Worm (Caenorhabditis elegans) whole organism, L1 larva: ENCODE results near the gene cec-3.

Source experiments
- C34B4.2 ChIP-seq: sonication (generic microtip); optimal IDR thresholded peaks from 2 replicates; lab custom pipeline; 2017; ENCODE audit warnings: mild to moderate bottlenecking, missing genetic modification characterization, missing compliant biosample characterization
- aly-2 ChIP-seq: fragments of 150-350 bp; optimal IDR thresholded peaks from 2 replicates; lab custom pipeline; 2014; ENCODE audit warnings: missing biosample characterization, missing genetic modification characterization
- ama-1 ChIP-seq: fragments of 150-350 bp; optimal IDR thresholded peaks from 2 replicates; lab custom pipeline; 2014
- efl-1 ChIP-seq, 4 experiments: fragments of 150-350 bp; optimal IDR thresholded peaks in 3 of 4; peaks in 1 of 4; 1 replicate in 1 of 4; 2 replicates in 3 of 4; lab custom pipeline; 2014; ENCODE audit warnings: missing biosample characterization in 2 of 4, missing genetic modification characterization in 2 of 4, missing genetic modification reagents in 2 of 4
- efl-3 ChIP-seq: fragments of 200-800 bp; sonication (Bioruptor generic); optimal IDR thresholded peaks from 2 replicates; lab custom pipeline; 2018; ENCODE audit warnings: mild to moderate bottlenecking, missing genetic modification characterization, missing compliant biosample characterization
- egl-13 ChIP-seq: sonication (generic microtip); optimal IDR thresholded peaks from 2 replicates; lab custom pipeline; 2016; ENCODE audit warnings: missing genotype, missing genetic modification reagents, missing genetic modification characterization, missing compliant biosample characterization
- egl-27 ChIP-seq, 2 experiments: fragments of 150-350 bp in 1 of 2; sonication (generic microtip); optimal IDR thresholded peaks; 3 replicates each; lab custom pipeline; 2017 to 2018; ENCODE audit warnings: missing biosample characterization in 2 of 2, missing genetic modification characterization in 2 of 2, missing genetic modification reagents in 2 of 2
- fkh-4 ChIP-seq: sonication (generic microtip); optimal IDR thresholded peaks from 2 replicates; lab custom pipeline; 2016; ENCODE audit warnings: missing compliant biosample characterization, missing genetic modification characterization, borderline replicate concordance
- fos-1 ChIP-seq: fragments of 150-350 bp; optimal IDR thresholded peaks from 2 replicates; lab custom pipeline; 2014; ENCODE audit warnings: missing biosample characterization, missing genetic modification characterization
- grh-1 ChIP-seq: fragments of 200-800 bp; sonication (Bioruptor generic); IDR thresholded peaks from 2 replicates; pipeline ENCODE4 v1.3.6; 2022; ENCODE audit warnings: missing genetic modification reagents, missing genetic modification characterization, missing compliant biosample characterization
- hlh-4 ChIP-seq: sonication (generic microtip); optimal IDR thresholded peaks from 2 replicates; lab custom pipeline; 2016; ENCODE audit warnings: mild to moderate bottlenecking, missing genetic modification characterization, missing compliant biosample characterization
- isw-1 ChIP-seq: fragments of 200-800 bp; sonication (Bioruptor generic); IDR thresholded peaks from 2 replicates; pipeline ENCODE4 v1.3.6; 2022; ENCODE audit warnings: missing genetic modification characterization, missing compliant biosample characterization
- jun-1 ChIP-seq: fragments of 150-350 bp; optimal IDR thresholded peaks from 2 replicates; lab custom pipeline; 2014; ENCODE audit warnings: missing biosample characterization, missing genetic modification reagents, missing genetic modification characterization
- lin-14 ChIP-seq: fragments of 200-800 bp; sonication (Bioruptor generic); optimal IDR thresholded peaks from 2 replicates; lab custom pipeline; 2018; ENCODE audit warnings: mild to moderate bottlenecking, missing genetic modification characterization, moderate library complexity, missing compliant biosample characterization
- lir-3 ChIP-seq: sonication (generic microtip); optimal IDR thresholded peaks from 2 replicates; lab custom pipeline; 2016; ENCODE audit warnings: mild to moderate bottlenecking, missing genetic modification characterization, moderate library complexity, missing compliant biosample characterization; ENCODE audit not compliant: poor library complexity
- lsy-2 ChIP-seq, 2 experiments: fragments of 150-350 bp; optimal IDR thresholded peaks; 2 replicates each; lab custom pipeline; 2014; ENCODE audit warnings: missing biosample characterization in 2 of 2, missing genetic modification characterization in 2 of 2
- mab-9 ChIP-seq: fragments of 200-800 bp; sonication (Bioruptor generic); IDR thresholded peaks from 2 replicates; pipeline ENCODE4 v1.3.6; 2022; ENCODE audit warnings: missing genetic modification reagents, missing genetic modification characterization, missing compliant biosample characterization
- nhr-19 ChIP-seq: fragments of 200-800 bp; sonication (Bioruptor generic); conservative IDR thresholded peaks from 2 replicates; pipeline ENCODE4 v1.3.6; 2022; ENCODE audit warnings: missing genetic modification characterization, missing compliant biosample characterization
- nhr-237 ChIP-seq: fragments of 150-350 bp; optimal IDR thresholded peaks from 2 replicates; lab custom pipeline; 2014; ENCODE audit warnings: missing biosample characterization, missing genetic modification characterization
- nhr-47 ChIP-seq: sonication (generic microtip); optimal IDR thresholded peaks from 2 replicates; lab custom pipeline; 2016; ENCODE audit warnings: mild to moderate bottlenecking, missing genetic modification characterization, moderate library complexity, missing compliant biosample characterization
- nhr-85 ChIP-seq: sonication (generic microtip); peaks from one replicate; lab custom pipeline; 2016; ENCODE audit warnings: missing genetic modification characterization, inconsistent platforms, missing compliant biosample characterization
- nhr-90 ChIP-seq: sonication (generic microtip); optimal IDR thresholded peaks from 2 replicates; lab custom pipeline; 2016; ENCODE audit warnings: mild to moderate bottlenecking, missing genetic modification characterization, missing compliant biosample characterization; ENCODE audit not compliant: poor library complexity
- pag-3 ChIP-seq: sonication (generic microtip); optimal IDR thresholded peaks from 2 replicates; lab custom pipeline; 2017; ENCODE audit warnings: missing genetic modification characterization, mild to moderate bottlenecking, missing compliant biosample characterization, antibody characterized with exemption, borderline replicate concordance; ENCODE audit not compliant: insufficient read depth
- rnt-1 ChIP-seq: sonication (generic microtip); optimal IDR thresholded peaks from 2 replicates; lab custom pipeline; 2016; ENCODE audit warnings: mild to moderate bottlenecking, missing genetic modification characterization, moderate library complexity, missing compliant biosample characterization
- skn-1 ChIP-seq: fragments of 150-350 bp; optimal IDR thresholded peaks from 2 replicates; lab custom pipeline; 2014; ENCODE audit warnings: missing biosample characterization, missing genetic modification characterization
- snpc-4 ChIP-seq: fragments of 150-350 bp; optimal IDR thresholded peaks from 2 replicates; lab custom pipeline; 2014; ENCODE audit warnings: missing biosample characterization, missing genetic modification characterization
- snu-23 ChIP-seq: sonication (generic microtip); optimal IDR thresholded peaks from 2 replicates; lab custom pipeline; 2016; ENCODE audit warnings: missing genetic modification characterization, missing compliant biosample characterization
- sox-4 ChIP-seq: sonication (generic microtip); optimal IDR thresholded peaks from 2 replicates; lab custom pipeline; 2016; ENCODE audit warnings: missing genetic modification characterization, missing compliant biosample characterization
- swsn-7 ChIP-seq: sonication (generic microtip); optimal IDR thresholded peaks from 2 replicates; lab custom pipeline; 2016; ENCODE audit warnings: missing genetic modification characterization, missing compliant biosample characterization
- tlp-1 ChIP-seq: fragments of 150-350 bp; optimal IDR thresholded peaks from 2 replicates; lab custom pipeline; 2014; ENCODE audit warnings: missing biosample characterization, missing genetic modification characterization
- unc-130 ChIP-seq: fragments of 150-350 bp; optimal IDR thresholded peaks from 2 replicates; lab custom pipeline; 2017; ENCODE audit warnings: missing biosample characterization, missing genetic modification characterization, inconsistent platforms
- unc-86 ChIP-seq: sonication (generic microtip); optimal IDR thresholded peaks from 2 replicates; lab custom pipeline; 2016; ENCODE audit warnings: missing genetic modification characterization, missing compliant biosample characterization
- xbp-1 ChIP-seq: sonication (generic microtip); optimal IDR thresholded peaks from 2 replicates; lab custom pipeline; 2016; ENCODE audit warnings: missing genetic modification characterization, missing compliant biosample characterization
- zip-4 ChIP-seq: fragments of 200-800 bp; sonication (Bioruptor generic); optimal IDR thresholded peaks from 2 replicates; lab custom pipeline; 2018; ENCODE audit warnings: mild to moderate bottlenecking, missing genetic modification characterization, moderate library complexity, missing compliant biosample characterization
- ztf-11 ChIP-seq, 2 experiments: sonication (generic microtip); optimal IDR thresholded peaks; 2 replicates each; lab custom pipeline; 2016 to 2017; ENCODE audit warnings: missing genetic modification characterization in 2 of 2, missing biosample characterization in 1 of 2, missing compliant biosample characterization in 1 of 2

cec-3 gene

ce11 chrII:7857485-7858010, at the start of gene cec-3, which contains the start of gene T09A5.15 (continued):
- peak; percentile 73 for TF ChIP-seq nhr-47 (tag; lab: Kevin White, UChicago)

- TF ChIP-seq efl-1 (optimal IDR thresholded peaks at IDR 0.05; lab: Kevin White, UChicago) (no peak), efl-1 (GFP tag; optimal IDR thresholded peaks at IDR 0.05 in 1 of 2; lab: Kevin White, UChicago) (peak in 1 of 2 experiments; percentile 90), nhr-85 (tag; lab: Kevin White, UChicago) (no peak)
These were observed 44.6 kb upstream of the cec-3 start for ce11 chrII:7901990-7902389.

- no peak for TF ChIP-seq efl-3 (GFP tag; lab: Kevin White, UChicago)
- TF ChIP-seq xbp-1 (tag; lab: Kevin White, UChicago), result no peak
- TF ChIP-seq skn-1, result no peak
- no peak for TF ChIP-seq pag-3
- TF ChIP-seq ztf-11 (tag; optimal IDR thresholded peaks at IDR 0.05; lab: Kevin White, UChicago), result no peak
- no peak for TF ChIP-seq nhr-90 (tag; lab: Kevin White, UChicago)
- no peak for TF ChIP-seq egl-27 (tag; optimal IDR thresholded peaks at IDR 0.05; lab: Kevin White, UChicago)
- TF ChIP-seq sox-4, result no peak
- no peak for TF ChIP-seq unc-86 (tag; lab: Kevin White, UChicago)
- TF ChIP-seq snpc-4, result no peak
- no peak for TF ChIP-seq unc-130 (tag; lab: Kevin White, UChicago)
- no peak for TF ChIP-seq lir-3 (tag; lab: Kevin White, UChicago)
- TF ChIP-seq C34B4.2, result no peak
These were observed 43.4 kb upstream of the cec-3 start for ce11 chrII:7900762-7901161.

ce11 chrII:7900190-7900672, 42.8 kb upstream of the cec-3 start, which contains the start of gene rev-1:
Gene rev-1, plus strand, starts transcription at chrII:7900622.
- TF ChIP-seq lin-14 (GFP tag; lab: Kevin White, UChicago), result peak; percentile 31
- no peak for TF ChIP-seq hlh-4
- no peak for TF ChIP-seq efl-1 (optimal IDR thresholded peaks at IDR 0.05; lab: Kevin White, UChicago)
- peak in 1 of 2 experiments; percentile 65 for TF ChIP-seq efl-1 (GFP tag; optimal IDR thresholded peaks at IDR 0.05 in 1 of 2; lab: Kevin White, UChicago)
- no peak for TF ChIP-seq fos-1 (tag; lab: Kevin White, UChicago)
- no peak for TF ChIP-seq egl-27 (tag; optimal IDR thresholded peaks at IDR 0.05; lab: Kevin White, UChicago)
- no peak for TF ChIP-seq jun-1 (tag; lab: Kevin White, UChicago)
- no peak for TF ChIP-seq tlp-1 (tag; lab: Kevin White, UChicago)
- TF ChIP-seq grh-1 (GFP tag; lab: Robert Waterston, UW), result no peak
- TF ChIP-seq aly-2 (tag; lab: Kevin White, UChicago), result peak; percentile 59
- no peak for TF ChIP-seq swsn-7 (tag; lab: Kevin White, UChicago)
- no peak for TF ChIP-seq unc-86 (tag; lab: Kevin White, UChicago)
- no peak for TF ChIP-seq nhr-237 (tag; lab: Kevin White, UChicago)
- TF ChIP-seq nhr-90 (tag; lab: Kevin White, UChicago), result no peak
- no peak for TF ChIP-seq ama-1 (lab: Kevin White, UChicago)
- TF ChIP-seq rnt-1 (tag; lab: Kevin White, UChicago), result no peak
- TF ChIP-seq isw-1 (GFP tag; lab: Robert Waterston, UW), result no peak
- no peak for TF ChIP-seq lsy-2 (tag; optimal IDR thresholded peaks at IDR 0.05; lab: Kevin White, UChicago)
- TF ChIP-seq lir-3 (tag; lab: Kevin White, UChicago), result no peak
- no peak for TF ChIP-seq snu-23
- no peak for TF ChIP-seq mab-9 (GFP tag; lab: Robert Waterston, UW)
- TF ChIP-seq fkh-4 (tag; lab: Kevin White, UChicago), result no peak
- no peak for TF ChIP-seq pag-3
- TF ChIP-seq egl-13 (tag; lab: Kevin White, UChicago), result no peak
- TF ChIP-seq nhr-19, result no peak
- no peak for TF ChIP-seq zip-4 (GFP tag; lab: Kevin White, UChicago)
